Fruit fly (Drosophila melanogaster) whole organism, prepupa: ENCODE results near the gene CG42371.
A peak's percentile ranks its signal among the peaks of the same experiment; 100 is the strongest.

ENCODE experiments used
- Blimp-1 ChIP-seq: fragments of 200-800 bp; sonication (Bioruptor generic); optimal IDR thresholded peaks from 3 replicates; lab custom pipeline; 2017; ENCODE audit warnings: missing biosample characterization, missing genetic modification characterization, mild to moderate bottlenecking, moderate library complexity, missing genetic modification reagents
- CG10631 ChIP-seq: fragments of 200-800 bp; sonication (Bioruptor generic); optimal IDR thresholded peaks from 2 replicates; lab custom pipeline; 2016; ENCODE audit warnings: missing biosample characterization, missing genetic modification characterization
- CG16779 ChIP-seq: fragments of 200-800 bp; sonication (Bioruptor generic); optimal IDR thresholded peaks from 3 replicates; lab custom pipeline; 2017; ENCODE audit warnings: missing biosample characterization, mild to moderate bottlenecking, missing genetic modification characterization
- CG34406 ChIP-seq: fragments of 200-800 bp; sonication (Bioruptor generic); optimal IDR thresholded peaks from 3 replicates; lab custom pipeline; 2016; ENCODE audit warnings: missing biosample characterization, missing genetic modification characterization
- CG6276 ChIP-seq: fragments of 200-800 bp; sonication (Bioruptor generic); optimal IDR thresholded peaks from 2 replicates; lab custom pipeline; 2017; ENCODE audit warnings: missing biosample characterization, mild to moderate bottlenecking, missing genetic modification characterization
- Eip93F ChIP-seq: fragments of 200-800 bp; sonication (Bioruptor generic); optimal IDR thresholded peaks from 2 replicates; lab custom pipeline; 2016; ENCODE audit warnings: missing biosample characterization, mild to moderate bottlenecking, missing genetic modification characterization
- Hr38 ChIP-seq: sonication (Bioruptor generic); optimal IDR thresholded peaks from 2 replicates; lab custom pipeline; 2016; ENCODE audit warnings: missing biosample characterization, missing genetic modification characterization
- Lpt ChIP-seq: fragments of 200-800 bp; sonication (Bioruptor generic); optimal IDR thresholded peaks from 3 replicates; lab custom pipeline; 2016; ENCODE audit warnings: missing biosample characterization, missing genetic modification characterization
- Met ChIP-seq: fragments of 200-800 bp; sonication (Bioruptor generic); optimal IDR thresholded peaks from 3 replicates; lab custom pipeline; 2016; ENCODE audit warnings: missing biosample characterization, missing genetic modification characterization
- Smox ChIP-seq: fragments of 200-800 bp; sonication (Bioruptor generic); optimal IDR thresholded peaks from 3 replicates; lab custom pipeline; 2016; ENCODE audit warnings: missing biosample characterization, missing genetic modification characterization
- esn ChIP-seq: fragments of 200-800 bp; sonication (Bioruptor generic); optimal IDR thresholded peaks from 2 replicates; lab custom pipeline; 2016; ENCODE audit warnings: missing biosample characterization, mild to moderate bottlenecking, missing genetic modification characterization, moderate library complexity

- peak; percentile 97 for TF ChIP-seq Lpt (GFP tag; lab: Kevin White, UChicago)
- TF ChIP-seq CG16779, result peak; percentile 94
- peak; percentile 99 for TF ChIP-seq Met (GFP tag; lab: Kevin White, UChicago)
- TF ChIP-seq Smox, result peak; percentile 99
- peak; percentile 51 for TF ChIP-seq Hr38 (GFP tag; lab: Kevin White, UChicago)
- TF ChIP-seq CG6276 (GFP tag; lab: Kevin White, UChicago), result peak; percentile 96
- peak; percentile 99 for TF ChIP-seq esn
- TF ChIP-seq Blimp-1 (GFP tag; lab: Kevin White, UChicago), result peak; percentile 90
- TF ChIP-seq CG34406 (GFP tag; lab: Kevin White, UChicago), result peak; percentile 98
- no peak for TF ChIP-seq Eip93F (GFP tag; lab: Kevin White, UChicago)
- peak; percentile 99 for TF ChIP-seq CG10631 (GFP tag; lab: Kevin White, UChicago)
Measured at dm6 chr2L:2198613-2199432, 18.2 kb downstream of the CG42371 start.
